Fruit fly (Drosophila melanogaster): Measurements from ENCODE around the gene Sf3b5.

Sf3b5 gene

DNA sequence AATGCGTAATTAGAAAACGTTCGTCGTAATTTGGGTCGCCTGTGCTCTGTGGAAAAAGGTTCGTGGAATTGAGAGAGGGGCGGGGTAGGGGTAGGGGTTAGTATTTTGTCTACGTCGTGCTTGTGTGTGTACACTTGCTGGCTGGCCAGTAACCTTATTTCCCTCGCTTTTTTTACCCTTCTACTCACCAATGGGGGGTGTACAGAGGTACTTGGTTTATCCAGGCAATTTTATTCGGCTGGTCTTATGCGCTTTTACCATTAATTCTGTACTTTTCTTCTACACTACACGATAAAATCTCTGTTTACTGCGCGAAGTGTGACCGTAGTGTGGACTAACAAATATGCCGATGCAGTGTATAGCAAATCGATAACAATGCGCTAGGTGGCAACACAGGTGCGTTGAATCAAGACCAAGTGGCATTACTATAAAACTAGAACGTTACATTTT lies 4.6 kb upstream of the Sf3b5 start, which contains the start of gene tgo (continued):
- TF ChIP-seq amos (GFP tag; IDR thresholded peaks at IDR 0.05; ENCODE audit: partially characterized antibody) (peak; percentile 62), B-H2 (GFP tag; optimal IDR thresholded peaks at IDR 0.05) (no peak), corto (GFP tag; optimal IDR thresholded peaks at IDR 0.05) (no peak), chinmo (GFP tag; IDR thresholded peaks at IDR 0.05; ENCODE audit: partially characterized antibody) (0 out of 4 replicates have a peak, but pooled peaks have one; percentile 67), CG18476 (GFP tag; optimal IDR thresholded peaks at IDR 0.05) (no peak), Dref (GFP tag; IDR thresholded peaks at IDR 0.05) (peak; percentile 89), CG12071 (GFP tag; optimal IDR thresholded peaks at IDR 0.05) (no peak), chn (GFP tag; optimal IDR thresholded peaks at IDR 0.05) (no peak), pros (GFP tag; optimal IDR thresholded peaks at IDR 0.05) (no peak), jumu (GFP tag; optimal IDR thresholded peaks at IDR 0.05) (no peak), Lhr (GFP tag; optimal IDR thresholded peaks at IDR 0.05) (peak; percentile 79), CG1529 (GFP tag; optimal IDR thresholded peaks at IDR 0.05) (no peak), Dad (GFP tag; optimal IDR thresholded peaks at IDR 0.05) (no peak), sd (tag; optimal IDR thresholded peaks at IDR 0.05) (peak; percentile 71), CG2116 (GFP tag; optimal IDR thresholded peaks at IDR 0.05) (peak; percentile 65), Bteb2 (GFP tag; optimal IDR thresholded peaks at IDR 0.05) (no peak), gcm2 (GFP tag; optimal IDR thresholded peaks at IDR 0.05) (no peak), sug (tag; optimal IDR thresholded peaks at IDR 0.05) (peak; percentile 43), tup (GFP tag; optimal IDR thresholded peaks at IDR 0.05) (no peak), CG32772 (GFP tag; IDR thresholded peaks at IDR 0.05) (no peak), CG3407 (GFP tag; optimal IDR thresholded peaks at IDR 0.05) (no peak), Nf-YB (GFP tag; optimal IDR thresholded peaks at IDR 0.05) (peak; percentile 12), CG1603 (tag; optimal IDR thresholded peaks at IDR 0.05) (peak; percentile 82), nmo (GFP tag; optimal IDR thresholded peaks at IDR 0.05) (peak; percentile 52), CG3995 (GFP tag; optimal IDR thresholded peaks at IDR 0.05) (no peak), psq (GFP tag; optimal IDR thresholded peaks at IDR 0.05) (no peak), Doc2 (GFP tag; IDR thresholded peaks at IDR 0.05) (no peak), CG6765 (GFP tag; optimal IDR thresholded peaks at IDR 0.05) (no peak), CG11398 (GFP tag; optimal IDR thresholded peaks at IDR 0.05) (no peak), CG15073 (GFP tag; optimal IDR thresholded peaks at IDR 0.05) (no peak), eve (GFP tag; optimal IDR thresholded peaks at IDR 0.05) (no peak), CG14965 (GFP tag; optimal IDR thresholded peaks at IDR 0.05; ENCODE audit: borderline replicate concordance) (no peak), cg (GFP tag; optimal IDR thresholded peaks at IDR 0.05) (peak; percentile 72), CG33213 (GFP tag; optimal IDR thresholded peaks at IDR 0.05) (peak; percentile 17), CG13287 (GFP tag; IDR thresholded peaks at IDR 0.05; ENCODE audit: partially characterized antibody) (peak; percentile 68), CG12391 (tag; optimal IDR thresholded peaks at IDR 0.05) (peak; percentile 28), CG12744 (GFP tag; optimal IDR thresholded peaks at IDR 0.05) (no peak), Sry-β (GFP tag; optimal IDR thresholded peaks at IDR 0.05) (no peak), CG15269 (tag; optimal IDR thresholded peaks at IDR 0.05) (no peak), oc (tag; optimal IDR thresholded peaks at IDR 0.05) (no peak), Abd-B (GFP tag; optimal IDR thresholded peaks at IDR 0.05) (peak; percentile 21), BEAF-32 (GFP tag; optimal IDR thresholded peaks at IDR 0.05) (peak; percentile 65), MESR4 (GFP tag; optimal IDR thresholded peaks at IDR 0.05) (peak; percentile 96), gsb (GFP tag; IDR thresholded peaks at IDR 0.05) (no peak), Dll (GFP tag; IDR thresholded peaks at IDR 0.05; ENCODE audit: partially characterized antibody) (0 out of 4 replicates have a peak, but pooled peaks have one; percentile 58), tap (tag; optimal IDR thresholded peaks at IDR 0.05) (no peak), CG2120 (GFP tag; optimal IDR thresholded peaks at IDR 0.05) (peak; percentile 4), CG30403 (GFP tag; optimal IDR thresholded peaks at IDR 0.05) (no peak), CG17186 (GFP tag; optimal IDR thresholded peaks at IDR 0.05) (peak; percentile 78), zen2 (GFP tag; IDR thresholded peaks at IDR 0.05; ENCODE audit: partially characterized antibody) (no peak)

Data from whole organism, embryonic.